Worm (Caenorhabditis elegans) whole organism, young adult: ENCODE results near the gene T19C4.5.
A peak's percentile ranks its signal among the peaks of the same experiment; 100 is the strongest.

Source experiments
- B0261.1 ChIP-seq: sonication (generic microtip); optimal IDR thresholded peaks from 2 replicates; lab custom pipeline; 2016; ENCODE audit warnings: mild to moderate bottlenecking, missing genetic modification characterization, moderate library complexity, missing compliant biosample characterization
- F39B2.1 ChIP-seq: fragments of 200-800 bp; sonication (Bioruptor generic); IDR thresholded peaks from 2 replicates; pipeline ENCODE4 v1.3.6; 2022; ENCODE audit warnings: missing genetic modification reagents, missing genetic modification characterization, missing compliant biosample characterization
- F52B5.7 ChIP-seq: sonication (generic microtip); optimal IDR thresholded peaks from 2 replicates; lab custom pipeline; 2016; ENCODE audit warnings: mild to moderate bottlenecking, missing genetic modification characterization, missing compliant biosample characterization
- F55B11.4 ChIP-seq: sonication (generic microtip); optimal IDR thresholded peaks from 2 replicates; lab custom pipeline; 2016; ENCODE audit warnings: missing compliant biosample characterization, missing genetic modification characterization, borderline replicate concordance; ENCODE audit not compliant: insufficient read depth
- F57A8.1 ChIP-seq: fragments of 200-800 bp; sonication (Bioruptor generic); optimal IDR thresholded peaks from 2 replicates; lab custom pipeline; 2018; ENCODE audit warnings: mild to moderate bottlenecking, missing genetic modification characterization, moderate library complexity, missing compliant biosample characterization
- K11D2.4 ChIP-seq: fragments of 200-800 bp; sonication (Bioruptor generic); IDR thresholded peaks from 2 replicates; pipeline ENCODE4 v1.3.6; 2022; ENCODE audit warnings: missing genetic modification reagents, missing genetic modification characterization, missing compliant biosample characterization
- T26A5.8 ChIP-seq: sonication (generic microtip); optimal IDR thresholded peaks from 2 replicates; lab custom pipeline; 2016; ENCODE audit warnings: missing genetic modification characterization, missing compliant biosample characterization
- Y53G8AR.9 ChIP-seq: fragments of 200-800 bp; sonication (Bioruptor generic); conservative IDR thresholded peaks from 2 replicates; pipeline ENCODE4 v1.3.6; 2022; ENCODE audit warnings: missing genetic modification reagents, missing genetic modification characterization, missing compliant biosample characterization
- ama-1 ChIP-seq, 3 experiments: fragments of 150-350 bp in 1 of 3; sonication (generic microtip) in 2 of 3; optimal IDR thresholded peaks; 2 replicates each; lab custom pipeline; 2014 to 2018; ENCODE audit warnings: missing biosample characterization in 2 of 3, missing genetic modification characterization in 2 of 3, missing genetic modification reagents in 2 of 3
- atf-7 ChIP-seq: sonication (generic microtip); optimal IDR thresholded peaks from 2 replicates; lab custom pipeline; 2017; ENCODE audit warnings: mild to moderate bottlenecking, missing genetic modification characterization, missing compliant biosample characterization
- bed-1 ChIP-seq: fragments of 200-800 bp; sonication (Bioruptor generic); IDR thresholded peaks from 2 replicates; pipeline ENCODE4 v1.3.6; 2022; ENCODE audit warnings: missing genetic modification reagents, missing genetic modification characterization, missing compliant biosample characterization
- bed-2 ChIP-seq: fragments of 200-800 bp; sonication (Bioruptor generic); IDR thresholded peaks from 2 replicates; pipeline ENCODE4 v1.3.6; 2022; ENCODE audit warnings: missing genetic modification reagents, missing genetic modification characterization, missing compliant biosample characterization
- ceh-27 ChIP-seq: fragments of 200-800 bp; sonication (Bioruptor generic); optimal IDR thresholded peaks from 2 replicates; lab custom pipeline; 2018; ENCODE audit warnings: mild to moderate bottlenecking, missing genetic modification characterization, moderate library complexity, missing compliant biosample characterization
- ceh-79 ChIP-seq: sonication (generic microtip); optimal IDR thresholded peaks from 2 replicates; lab custom pipeline; 2017; ENCODE audit warnings: mild to moderate bottlenecking, missing genetic modification characterization, missing compliant biosample characterization
- egl-18 ChIP-seq: fragments of 200-800 bp; sonication (Bioruptor generic); IDR thresholded peaks from 2 replicates; pipeline ENCODE4 v1.3.6; 2022; ENCODE audit warnings: missing genetic modification reagents, missing genetic modification characterization, missing compliant biosample characterization
- egrh-3 ChIP-seq: fragments of 200-800 bp; sonication (Bioruptor generic); IDR thresholded peaks from 2 replicates; pipeline ENCODE4 v1.3.6; 2022; ENCODE audit warnings: missing genetic modification reagents, missing genetic modification characterization, missing compliant biosample characterization
- ekl-4 ChIP-seq: fragments of 200-800 bp; sonication (Bioruptor generic); IDR thresholded peaks from 2 replicates; pipeline ENCODE4 v1.3.6; 2022; ENCODE audit warnings: missing genetic modification reagents, missing genetic modification characterization, missing compliant biosample characterization
- gei-17 ChIP-seq: fragments of 200-800 bp; sonication (Bioruptor generic); optimal IDR thresholded peaks from 2 replicates; lab custom pipeline; 2018; ENCODE audit warnings: mild to moderate bottlenecking, missing genetic modification characterization, missing compliant biosample characterization
- hmg-1.2 ChIP-seq: fragments of 200-800 bp; sonication (Bioruptor generic); IDR thresholded peaks from 2 replicates; pipeline ENCODE4 v1.3.6; 2022; ENCODE audit warnings: missing genetic modification reagents, missing genetic modification characterization, missing compliant biosample characterization
- hrde-1 ChIP-seq: sonication (generic microtip); optimal IDR thresholded peaks from 2 replicates; lab custom pipeline; 2016; ENCODE audit warnings: missing genetic modification characterization, mild to moderate bottlenecking, missing compliant biosample characterization, moderate library complexity, missing genotype, missing genetic modification reagents, borderline replicate concordance
- hsf-1 ChIP-seq: fragments of 200-800 bp; sonication (Bioruptor generic); IDR thresholded peaks from 2 replicates; pipeline ENCODE4 v1.3.6; 2022; ENCODE audit warnings: missing genetic modification reagents, missing genetic modification characterization, missing compliant biosample characterization
- madf-10 ChIP-seq: sonication (generic microtip); optimal IDR thresholded peaks from 2 replicates; lab custom pipeline; 2016; ENCODE audit warnings: mild to moderate bottlenecking, missing genetic modification characterization, missing compliant biosample characterization
- madf-6 ChIP-seq: fragments of 200-800 bp; sonication (Bioruptor generic); IDR thresholded peaks from 2 replicates; pipeline ENCODE4 v1.3.6; 2022; ENCODE audit warnings: missing genetic modification reagents, missing genetic modification characterization, missing compliant biosample characterization
- madf-8 ChIP-seq: fragments of 200-800 bp; sonication (Bioruptor generic); conservative IDR thresholded peaks from 2 replicates; pipeline ENCODE4 v1.3.6; 2022; ENCODE audit warnings: missing genetic modification reagents, missing genetic modification characterization, missing compliant biosample characterization
- mcd-1 ChIP-seq: fragments of 200-800 bp; sonication (Bioruptor generic); IDR thresholded peaks from 2 replicates; pipeline ENCODE4 v1.3.6; 2022; ENCODE audit warnings: missing genetic modification reagents, missing genetic modification characterization, missing compliant biosample characterization
- mxl-1 ChIP-seq: sonication (generic microtip); optimal IDR thresholded peaks from 2 replicates; lab custom pipeline; 2016; ENCODE audit warnings: missing genetic modification characterization, missing compliant biosample characterization
- nhr-27 ChIP-seq: fragments of 200-800 bp; sonication (Bioruptor generic); optimal IDR thresholded peaks from 2 replicates; lab custom pipeline; 2018; ENCODE audit warnings: mild to moderate bottlenecking, missing genetic modification characterization, moderate library complexity, missing compliant biosample characterization
- rcor-1 ChIP-seq: fragments of 200-800 bp; sonication (Bioruptor generic); IDR thresholded peaks from 2 replicates; pipeline ENCODE4 v1.3.6; 2022; ENCODE audit warnings: missing genetic modification reagents, missing genetic modification characterization, missing compliant biosample characterization
- rec-8 ChIP-seq, 2 experiments: sonication (generic microtip); optimal IDR thresholded peaks; 2 replicates each; lab custom pipeline; 2016; ENCODE audit warnings: mild to moderate bottlenecking in 2 of 2, missing genetic modification characterization in 2 of 2, missing genetic modification reagents in 2 of 2, missing genotype in 2 of 2, missing biosample characterization in 1 of 2, missing compliant biosample characterization in 1 of 2, moderate library complexity in 1 of 2
- snpc-1.1 ChIP-seq: sonication (generic microtip); optimal IDR thresholded peaks from 2 replicates; lab custom pipeline; 2017; ENCODE audit warnings: missing genetic modification characterization, mild to moderate bottlenecking, missing compliant biosample characterization, antibody characterized with exemption, moderate library complexity, missing genotype, missing genetic modification reagents; ENCODE audit not compliant: insufficient read depth
- snpc-3.4 ChIP-seq: sonication (generic microtip); optimal IDR thresholded peaks from 2 replicates; lab custom pipeline; 2017; ENCODE audit warnings: missing genetic modification characterization, mild to moderate bottlenecking, missing compliant biosample characterization, antibody characterized with exemption, moderate library complexity, missing genotype, missing genetic modification reagents
- snpc-4 ChIP-seq, 5 experiments: fragments of 150-350 bp in 1 of 5; sonication (generic microtip) in 4 of 5; optimal IDR thresholded peaks; 2 replicates each; lab custom pipeline; 2014 to 2018; ENCODE audit warnings: missing genetic modification characterization in 5 of 5, missing biosample characterization in 3 of 5, antibody characterized with exemption in 2 of 5, mild to moderate bottlenecking in 2 of 5, missing compliant biosample characterization in 2 of 5, missing genotype in 2 of 5, moderate library complexity in 2 of 5, missing genetic modification reagents in 1 of 5
- tlf-1 ChIP-seq: fragments of 200-800 bp; sonication (Bioruptor generic); optimal IDR thresholded peaks from 2 replicates; lab custom pipeline; 2018; ENCODE audit warnings: mild to moderate bottlenecking, missing genetic modification characterization, missing compliant biosample characterization
- zfh-2 ChIP-seq: fragments of 200-800 bp; sonication (Bioruptor generic); conservative IDR thresholded peaks from 2 replicates; pipeline ENCODE4 v1.3.6; 2022; ENCODE audit warnings: missing genetic modification reagents, missing genetic modification characterization, missing compliant biosample characterization
- zim-3 ChIP-seq: sonication (generic microtip); optimal IDR thresholded peaks from 2 replicates; lab custom pipeline; 2017; ENCODE audit warnings: mild to moderate bottlenecking, missing genetic modification characterization, moderate library complexity, missing compliant biosample characterization
- ztf-18 ChIP-seq: sonication (generic microtip); optimal IDR thresholded peaks from 2 replicates; lab custom pipeline; 2016; ENCODE audit warnings: missing genotype, mild to moderate bottlenecking, missing genetic modification characterization, missing compliant biosample characterization
- ztf-22 ChIP-seq: fragments of 200-800 bp; sonication (Bioruptor generic); optimal IDR thresholded peaks from 2 replicates; lab custom pipeline; 2018; ENCODE audit warnings: mild to moderate bottlenecking, missing genetic modification characterization, moderate library complexity, missing compliant biosample characterization

The T19C4.5 gene

ce11 chrV:11176693-11177304 is 4.8 kb downstream of the T19C4.5 start (continued):
- TF ChIP-seq mcd-1 (GFP tag; lab: Robert Waterston, UW): peak; percentile 80
- TF ChIP-seq madf-8 (GFP tag; lab: Robert Waterston, UW): peak; percentile 35; the same call in 1 of the 2 replicates
- TF ChIP-seq snpc-4 (GFP tag; optimal IDR thresholded peaks at IDR 0.05; lab: Kevin White, UChicago): peak; percentile 96
- peak; percentile 97 to 99 (median 98) for TF ChIP-seq snpc-4 (tag; optimal IDR thresholded peaks at IDR 0.05; lab: Kevin White, UChicago)
- peak in 1 of 2 experiments; percentile 31 for TF ChIP-seq rec-8 (tag; optimal IDR thresholded peaks at IDR 0.05; lab: Kevin White, UChicago)
- TF ChIP-seq snpc-3.4 (tag; lab: Kevin White, UChicago): peak; percentile 94
- TF ChIP-seq B0261.1: peak; percentile 38
- TF ChIP-seq ztf-18 (tag; lab: Kevin White, UChicago): peak; percentile 26
- TF ChIP-seq ekl-4: peak; percentile 69; the same call in 1 of the 2 replicates
- peak; percentile 17 for TF ChIP-seq hrde-1 (tag; lab: Kevin White, UChicago)
- TF ChIP-seq madf-6 (GFP tag; lab: Robert Waterston, UW): peak; percentile 87
- TF ChIP-seq tlf-1: peak; percentile 38

- no peak for TF ChIP-seq B0261.1
- TF ChIP-seq zim-3 (tag; lab: Kevin White, UChicago): no peak
- no peak for TF ChIP-seq K11D2.4
- no peak for TF ChIP-seq atf-7 (tag; lab: Kevin White, UChicago)
- TF ChIP-seq egrh-3: no peak
- TF ChIP-seq madf-6 (GFP tag; lab: Robert Waterston, UW): no peak
- no peak for TF ChIP-seq ztf-22
- TF ChIP-seq hsf-1: no peak
- TF ChIP-seq madf-8 (GFP tag; lab: Robert Waterston, UW): no peak
- TF ChIP-seq bed-1: no peak
- no peak for TF ChIP-seq F52B5.7
- no peak for TF ChIP-seq mxl-1 (tag; lab: Kevin White, UChicago)
- TF ChIP-seq ama-1 (optimal IDR thresholded peaks at IDR 0.05; lab: Kevin White, UChicago): no peak
- TF ChIP-seq ama-1 (GFP tag; optimal IDR thresholded peaks at IDR 0.05; lab: Kevin White, UChicago): no peak
- TF ChIP-seq ztf-18 (tag; lab: Kevin White, UChicago): no peak
- TF ChIP-seq snpc-4 (GFP tag; optimal IDR thresholded peaks at IDR 0.05; lab: Kevin White, UChicago): no peak
- TF ChIP-seq snpc-4 (tag; optimal IDR thresholded peaks at IDR 0.05; lab: Kevin White, UChicago): no peak
- no peak for TF ChIP-seq gei-17
- no peak for TF ChIP-seq T26A5.8 (tag; lab: Kevin White, UChicago)
- no peak for TF ChIP-seq nhr-27
These were observed 5.6 kb downstream of the T19C4.5 start, which contains the start of gene gpa-1 for ce11 chrV:11177577-11177976. TSS of gene gpa-1 (minus strand) at chrV:11177677.

- no peak for TF ChIP-seq ceh-79 (tag; lab: Kevin White, UChicago)
- no peak for TF ChIP-seq snpc-1.1
- TF ChIP-seq zfh-2: no peak
- TF ChIP-seq ceh-27 (GFP tag; lab: Kevin White, UChicago): no peak
- TF ChIP-seq F55B11.4 (tag; lab: Kevin White, UChicago): no peak
- TF ChIP-seq ztf-22: no peak
- no peak for TF ChIP-seq bed-2 (GFP tag; lab: Robert Waterston, UW)
- no peak for TF ChIP-seq hmg-1.2 (GFP tag; lab: Robert Waterston, UW)
- TF ChIP-seq, all 124 proteins: peak for 0
These were observed 8.9 kb downstream of the T19C4.5 start for ce11 chrV:11180951-11181350.

- TF ChIP-seq egl-18 (GFP tag; lab: Robert Waterston, UW): no peak
- TF ChIP-seq snpc-4 (GFP tag; optimal IDR thresholded peaks at IDR 0.05; lab: Kevin White, UChicago): no peak
- no peak for TF ChIP-seq snpc-4 (tag; optimal IDR thresholded peaks at IDR 0.05; lab: Kevin White, UChicago)
- TF ChIP-seq F39B2.1: no peak
- no peak for TF ChIP-seq F57A8.1 (GFP tag; lab: Kevin White, UChicago)
- TF ChIP-seq madf-10: no peak
- no peak for TF ChIP-seq rcor-1
- no peak for TF ChIP-seq Y53G8AR.9 (GFP tag; lab: Robert Waterston, UW)
These were observed 10.9 kb downstream of the T19C4.5 start, which contains the start of gene cnc-10 for ce11 chrV:11182925-11183324. TSS of gene cnc-10 (plus strand) at chrV:11183225.
